Fruit fly (Drosophila melanogaster) whole organism, wandering third instar larva: ENCODE results near the gene CG14777.

ENCODE experiments used
- CG32264 ChIP-seq: fragments of 200-800 bp; sonication (Bioruptor generic); optimal IDR thresholded peaks from 2 replicates; lab custom pipeline; 2016; ENCODE audit warnings: missing biosample characterization, missing genetic modification characterization
- CG9705 ChIP-seq: fragments of 200-800 bp; sonication (Bioruptor generic); optimal IDR thresholded peaks from 2 replicates; lab custom pipeline; 2018; ENCODE audit warnings: missing biosample characterization, mild to moderate bottlenecking, missing genetic modification characterization
- CrebA ChIP-seq: fragments of 200-800 bp; sonication (Bioruptor generic); optimal IDR thresholded peaks from 2 replicates; lab custom pipeline; 2016; ENCODE audit warnings: missing biosample characterization, mild to moderate bottlenecking, missing genetic modification characterization, borderline replicate concordance
- Dfd ChIP-seq: fragments of >200 bp; optimal IDR thresholded peaks from 2 replicates; lab custom pipeline; 2017; ENCODE audit warnings: missing biosample characterization, missing genetic modification characterization
- Dif ChIP-seq: fragments of 200-275, 200-300 bp; sonication (Bioruptor generic); optimal IDR thresholded peaks from 2 replicates; lab custom pipeline; 2018; ENCODE audit warnings: missing biosample characterization, missing genetic modification characterization; ENCODE audit not compliant: partially characterized antibody
- HLH106 ChIP-seq: fragments of 200-800 bp; optimal IDR thresholded peaks from 3 replicates; lab custom pipeline; 2019; ENCODE audit warnings: missing biosample characterization, mild to moderate bottlenecking, missing genetic modification characterization, moderate library complexity
- Hnf4 ChIP-seq: fragments of 200-800 bp; sonication (Bioruptor generic); optimal IDR thresholded peaks from 2 replicates; lab custom pipeline; 2016; ENCODE audit warnings: missing biosample characterization, mild to moderate bottlenecking, missing genetic modification characterization
- Hr78 ChIP-seq: fragments of >200 bp; optimal IDR thresholded peaks from 2 replicates; lab custom pipeline; 2017; ENCODE audit warnings: missing biosample characterization, missing genetic modification characterization
- Hr83 ChIP-seq: fragments of 200-300 bp; sonication (Bioruptor generic); optimal IDR thresholded peaks from 2 replicates; lab custom pipeline; 2016; ENCODE audit warnings: missing biosample characterization, mild to moderate bottlenecking, missing genetic modification characterization, moderate library complexity; ENCODE audit not compliant: poor library complexity, severe bottlenecking
- Jra ChIP-seq: sonication (Bioruptor generic); optimal IDR thresholded peaks from 2 replicates; lab custom pipeline; 2016; ENCODE audit warnings: missing biosample characterization, missing genetic modification characterization
- Myc ChIP-seq: fragments of >200 bp; optimal IDR thresholded peaks from 2 replicates; lab custom pipeline; 2017
- N ChIP-seq: fragments of >200 bp; optimal IDR thresholded peaks from 2 replicates; lab custom pipeline; 2018; ENCODE audit warnings: missing biosample characterization, missing external identifiers, missing genetic modification characterization
- OdsH ChIP-seq: fragments of 200-800 bp; sonication (Bioruptor generic); optimal IDR thresholded peaks from 2 replicates; lab custom pipeline; 2016; ENCODE audit warnings: missing biosample characterization, mild to moderate bottlenecking, missing genetic modification characterization
- Rel ChIP-seq, 2 experiments: fragments of 200-800 bp; sonication (Bioruptor generic) in 1 of 2; optimal IDR thresholded peaks; 2 replicates in 1 of 2; 3 replicates in 1 of 2; lab custom pipeline; 2016 to 2019; ENCODE audit warnings: mild to moderate bottlenecking in 2 of 2, missing biosample characterization in 2 of 2, missing genetic modification characterization in 2 of 2, moderate library complexity in 1 of 2
- Sp1 ChIP-seq: fragments of 200-800 bp; sonication (Bioruptor generic); optimal IDR thresholded peaks from 3 replicates; lab custom pipeline; 2019; ENCODE audit warnings: missing biosample characterization, mild to moderate bottlenecking, missing genetic modification characterization, moderate library complexity
- Vsx2 ChIP-seq: fragments of 200-300, 225-300 bp; sonication (Bioruptor generic); optimal IDR thresholded peaks from 2 replicates; lab custom pipeline; 2018; ENCODE audit warnings: missing biosample characterization, missing genetic modification characterization; ENCODE audit not compliant: partially characterized antibody
- br ChIP-seq: fragments of 200-800 bp; sonication (Bioruptor generic); optimal IDR thresholded peaks from 2 replicates; lab custom pipeline; 2016; ENCODE audit warnings: missing biosample characterization, missing genetic modification characterization
- brk ChIP-seq: fragments of 200-800 bp; sonication (Bioruptor generic); optimal IDR thresholded peaks from 2 replicates; lab custom pipeline; 2016; ENCODE audit warnings: missing biosample characterization, mild to moderate bottlenecking, missing genetic modification characterization
- dl ChIP-seq, 2 experiments: fragments of 175-275, 200-275 bp in 1 of 2; fragments of 200-275 bp in 1 of 2; sonication (Bioruptor generic); optimal IDR thresholded peaks; lab custom pipeline; 2018; ENCODE audit warnings: mild to moderate bottlenecking in 2 of 2, missing biosample characterization in 2 of 2, missing genetic modification characterization in 2 of 2, moderate library complexity in 2 of 2; ENCODE audit not compliant: partially characterized antibody in 2 of 2, insufficient read depth in 1 of 2
- dmrt93B ChIP-seq: fragments of 200-800 bp; sonication (Bioruptor generic); optimal IDR thresholded peaks from 2 replicates; lab custom pipeline; 2018; ENCODE audit warnings: missing biosample characterization, mild to moderate bottlenecking, missing genetic modification characterization
- dsf ChIP-seq: sonication (Bioruptor generic); optimal IDR thresholded peaks from 2 replicates; lab custom pipeline; 2016; ENCODE audit warnings: missing biosample characterization, missing genetic modification characterization, borderline replicate concordance
- foxo ChIP-seq, 2 experiments: fragments of 200-800 bp; sonication (Bioruptor generic); optimal IDR thresholded peaks; 2 replicates in 1 of 2; 3 replicates in 1 of 2; lab custom pipeline; 2016 to 2017; ENCODE audit warnings: missing biosample characterization in 2 of 2, missing genetic modification characterization in 2 of 2
- fru ChIP-seq: fragments of 200-800 bp; sonication (Bioruptor generic); optimal IDR thresholded peaks from 3 replicates; lab custom pipeline; 2016; ENCODE audit warnings: missing biosample characterization, mild to moderate bottlenecking, missing genetic modification characterization
- h ChIP-seq: fragments of 200-800 bp; sonication (Bioruptor generic); optimal IDR thresholded peaks from 3 replicates; lab custom pipeline; 2016; ENCODE audit warnings: missing biosample characterization, mild to moderate bottlenecking, missing genetic modification characterization
- jim ChIP-seq: fragments of 175-275, 200-325 bp; sonication (Bioruptor generic); optimal IDR thresholded peaks from 2 replicates; lab custom pipeline; 2016; ENCODE audit warnings: missing biosample characterization, mild to moderate bottlenecking, missing genetic modification characterization
- lola ChIP-seq: fragments of >200 bp; optimal IDR thresholded peaks from 2 replicates; lab custom pipeline; 2017; ENCODE audit warnings: missing biosample characterization, missing genetic modification characterization
- pan ChIP-seq: fragments of >200 bp; optimal IDR thresholded peaks from 2 replicates; lab custom pipeline; 2017
- psq ChIP-seq: fragments of 200-800 bp; sonication (Bioruptor generic); optimal IDR thresholded peaks from 3 replicates; lab custom pipeline; 2017; ENCODE audit warnings: missing biosample characterization, mild to moderate bottlenecking, missing genetic modification characterization, moderate library complexity
- rgr ChIP-seq: fragments of 200-800 bp; sonication (Bioruptor generic); optimal IDR thresholded peaks from 3 replicates; lab custom pipeline; 2016; ENCODE audit warnings: missing biosample characterization, mild to moderate bottlenecking, missing genetic modification characterization
- sage ChIP-seq: fragments of 200-800 bp; sonication (Bioruptor generic); optimal IDR thresholded peaks from 2 replicates; lab custom pipeline; 2016; ENCODE audit warnings: missing biosample characterization, mild to moderate bottlenecking, missing genetic modification characterization
- sv ChIP-seq: fragments of 200-800 bp; sonication (Bioruptor generic); optimal IDR thresholded peaks from 3 replicates; lab custom pipeline; 2016; ENCODE audit warnings: missing biosample characterization, missing genetic modification characterization
- usp ChIP-seq: fragments of >200 bp; optimal IDR thresholded peaks from 2 replicates; lab custom pipeline; 2017; ENCODE audit warnings: missing biosample characterization, missing genetic modification characterization
- woc ChIP-seq: sonication (Bioruptor generic); optimal IDR thresholded peaks from 2 replicates; lab custom pipeline; 2016; ENCODE audit warnings: missing biosample characterization, mild to moderate bottlenecking, missing genetic modification characterization

CG14777 gene

DNA sequence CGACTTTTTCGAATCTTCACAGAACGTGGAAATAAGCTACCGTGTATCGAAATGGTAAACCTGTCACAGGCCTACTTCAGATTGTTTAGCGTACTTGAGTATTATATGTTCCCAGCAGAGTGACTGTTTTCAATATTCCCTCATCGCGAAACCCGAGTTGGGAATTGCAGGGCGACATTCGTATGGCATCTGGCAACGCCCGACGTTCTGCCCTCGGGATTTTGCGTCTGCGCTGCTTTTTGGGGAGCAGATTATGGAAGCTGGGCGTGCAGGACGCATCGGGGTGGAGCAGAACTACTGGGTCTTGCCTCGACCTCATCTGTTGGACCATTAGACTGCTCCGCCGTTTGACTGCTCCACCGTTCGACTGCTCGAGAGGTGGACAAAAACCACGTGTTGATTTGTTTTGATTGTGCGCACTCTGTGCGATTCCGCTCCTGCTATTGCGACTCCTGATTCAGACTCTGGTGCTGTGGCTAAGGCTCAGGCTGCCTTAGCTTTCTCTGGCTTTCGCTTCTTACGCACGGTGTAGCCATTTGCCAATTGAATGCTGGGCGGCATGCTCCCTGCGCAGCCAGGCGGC lies 42.4 kb downstream of the CG14777 start:
- TF ChIP-seq OdsH (no peak), Hr78 (no peak)

DNA sequence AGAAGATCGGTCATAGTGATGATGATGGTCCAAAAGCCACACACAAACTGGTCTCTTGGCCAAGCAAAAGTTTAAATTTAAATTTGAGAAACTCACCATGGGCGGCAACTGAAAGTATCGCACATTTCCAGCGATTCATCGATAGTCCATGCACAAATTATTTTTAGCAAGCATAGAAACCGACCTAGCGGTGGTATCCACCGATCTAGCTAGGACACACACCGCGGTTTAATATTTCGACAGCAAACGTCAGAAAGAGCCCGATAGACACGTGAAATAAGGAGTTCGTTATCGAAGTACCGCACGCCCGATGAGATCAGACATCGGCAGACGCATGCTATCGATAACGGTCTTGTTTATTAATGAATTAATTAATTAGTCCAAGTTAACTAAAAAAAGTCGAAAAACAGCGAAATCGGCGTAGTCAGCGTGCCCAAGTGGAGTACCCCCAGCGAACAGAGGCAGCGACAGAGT lies 46.9 kb downstream of the CG14777 start, which contains the start of gene CG14795:
Gene CG14795 (minus strand): TSS at position 51 of the 474 bp plus-strand sequence.
- TF ChIP-seq h (GFP tag; lab: Kevin White, UChicago) (peak; percentile 21), woc (no peak), brk (GFP tag; lab: Kevin White, UChicago) (no peak), Dif (GFP tag; lab: Kevin White, UChicago) (peak; percentile 93), jim (GFP tag; lab: Kevin White, UChicago) (no peak), CrebA (GFP tag; lab: Kevin White, UChicago) (no peak), N (GFP tag; lab: Kevin White, UChicago) (no peak), sage (no peak), Sp1 (peak; percentile 4), HLH106 (tag; lab: Kevin White, UChicago) (peak; percentile 22), rgr (peak; percentile 0), dl (GFP tag; optimal IDR thresholded peaks at IDR 0.05; lab: Kevin White, UChicago; ENCODE audit: insufficient read depth in 1 of 2, partially characterized antibody in 2 of 2) (peak; percentile 32 to 76), Rel (GFP tag; optimal IDR thresholded peaks at IDR 0.05; lab: Kevin White, UChicago) (no peak), Rel (tag; optimal IDR thresholded peaks at IDR 0.05; lab: Kevin White, UChicago) (peak; percentile 12), Vsx2 (GFP tag; lab: Kevin White, UChicago) (peak; percentile 98), dsf (GFP tag; lab: Kevin White, UChicago) (no peak), Myc (lab: Kevin White, UChicago) (peak; percentile 63), psq (no peak)
- TF ChIP-seq, all 38 proteins: peak for 9

- TF ChIP-seq foxo (GFP tag; optimal IDR thresholded peaks at IDR 0.05; lab: Kevin White, UChicago), result no peak
- no peak for TF ChIP-seq fru (GFP tag; lab: Kevin White, UChicago)
- TF ChIP-seq Dfd (GFP tag; lab: Kevin White, UChicago), result no peak
- no peak for TF ChIP-seq pan (lab: Kevin White, UChicago)
Measured at dm6 chrX:1513865-1514264, 47.9 kb downstream of the CG14777 start.

DNA sequence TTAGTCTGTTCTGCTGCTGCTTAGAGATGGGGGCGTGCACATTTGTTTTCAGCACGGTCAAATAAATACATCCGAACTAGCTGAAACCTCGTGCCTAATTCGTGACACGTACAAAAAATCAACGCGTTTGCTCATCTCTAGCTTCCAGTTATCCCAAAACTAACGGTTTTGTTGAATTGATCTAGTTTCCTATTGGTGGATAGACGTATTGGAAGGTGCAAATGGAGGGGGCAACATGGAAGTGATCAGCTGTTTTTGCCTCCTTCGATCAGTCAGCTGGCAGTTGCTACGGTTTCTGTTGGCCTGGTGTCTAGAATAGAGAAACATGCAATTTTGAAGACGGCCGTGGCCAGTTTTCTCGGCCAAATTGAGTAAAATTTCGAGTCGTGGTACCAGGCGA lies 51.7 kb downstream of the CG14777 start:
- peak; percentile 32 for TF ChIP-seq woc
- no peak for TF ChIP-seq usp (GFP tag; lab: Kevin White, UChicago)
- TF ChIP-seq sv (GFP tag; lab: Kevin White, UChicago), result no peak
- peak; percentile 12 for TF ChIP-seq OdsH
- no peak for TF ChIP-seq brk (GFP tag; lab: Kevin White, UChicago)
- TF ChIP-seq h (GFP tag; lab: Kevin White, UChicago), result peak; percentile 42
- TF ChIP-seq foxo (GFP tag; optimal IDR thresholded peaks at IDR 0.05; lab: Kevin White, UChicago), result peak in 1 of 2 experiments; percentile 0
- TF ChIP-seq Hnf4 (GFP tag; lab: Kevin White, UChicago), result no peak
- peak; percentile 27 for TF ChIP-seq Hr83 (GFP tag; lab: Kevin White, UChicago)
- peak; percentile 20 for TF ChIP-seq br (GFP tag; lab: Kevin White, UChicago)
- TF ChIP-seq Myc (lab: Kevin White, UChicago), result no peak
- no peak for TF ChIP-seq Dif (GFP tag; lab: Kevin White, UChicago)
- TF ChIP-seq Jra (GFP tag; lab: Kevin White, UChicago), result no peak
- TF ChIP-seq HLH106 (tag; lab: Kevin White, UChicago), result no peak
- TF ChIP-seq jim (GFP tag; lab: Kevin White, UChicago), result no peak
- TF ChIP-seq CrebA (GFP tag; lab: Kevin White, UChicago), result no peak
- no peak for TF ChIP-seq lola (GFP tag; lab: Kevin White, UChicago)
- TF ChIP-seq dmrt93B (GFP tag; lab: Kevin White, UChicago), result no peak
- no peak for TF ChIP-seq dsf (GFP tag; lab: Kevin White, UChicago)
- TF ChIP-seq Dfd (GFP tag; lab: Kevin White, UChicago), result no peak
- no peak for TF ChIP-seq Rel (GFP tag; optimal IDR thresholded peaks at IDR 0.05; lab: Kevin White, UChicago)
- no peak for TF ChIP-seq Rel (tag; optimal IDR thresholded peaks at IDR 0.05; lab: Kevin White, UChicago)
- no peak for TF ChIP-seq CG9705 (GFP tag; lab: Kevin White, UChicago)
- peak; percentile 90 for TF ChIP-seq Vsx2 (GFP tag; lab: Kevin White, UChicago)
- TF ChIP-seq Hr78, result no peak
- no peak for TF ChIP-seq N (GFP tag; lab: Kevin White, UChicago)
- TF ChIP-seq fru (GFP tag; lab: Kevin White, UChicago), result no peak
- TF ChIP-seq CG32264 (GFP tag; lab: Kevin White, UChicago), result no peak
